Worm (Caenorhabditis elegans) whole organism, L4 larva: ENCODE data around the gene tmed-13.

Source experiments
- fos-1 ChIP-seq: fragments of 150-350 bp; optimal IDR thresholded peaks from 2 replicates; lab custom pipeline; 2014; ENCODE audit warnings: missing biosample characterization, missing genetic modification characterization
- nhr-76 ChIP-seq: fragments of 150-350 bp; optimal IDR thresholded peaks from 2 replicates; lab custom pipeline; 2014; ENCODE audit warnings: missing biosample characterization, missing genetic modification characterization

DNA sequence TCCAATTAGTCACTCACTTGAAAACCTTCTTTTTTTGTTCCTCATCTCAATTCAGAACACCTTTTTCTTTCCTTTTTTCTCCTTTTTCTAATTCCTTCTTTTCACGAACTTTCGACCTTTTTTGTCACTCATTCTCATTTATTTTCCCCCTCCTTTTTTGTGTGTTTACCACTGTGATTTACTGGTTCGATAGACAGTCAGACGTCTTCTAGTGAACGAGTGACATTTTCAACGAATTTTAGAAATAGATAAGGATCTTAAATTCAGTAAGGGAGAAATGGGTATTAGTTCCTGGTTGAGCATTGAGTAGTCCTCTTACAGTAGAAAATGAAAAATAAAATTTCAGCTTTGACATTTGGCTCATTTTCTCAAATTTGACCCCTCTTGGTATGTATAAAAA, 20.7 kb upstream of the tmed-13 start:
- TF ChIP-seq nhr-76 (tag; lab: Kevin White, UChicago) (no peak), fos-1 (no peak)
